Worm (Caenorhabditis elegans) whole organism, young adult: Measurements from ENCODE around the gene Y105C5A.15.
"Not testable (repeated sequence)": the region's sequence is repeated elsewhere in the genome, so short reads cannot be mapped to it uniquely, and the experiment has no call there.

Source experiments
- dpl-1 ChIP-seq: fragments of 150-350 bp; optimal IDR thresholded peaks from 2 replicates; lab custom pipeline; 2014; ENCODE audit warnings: missing biosample characterization, missing genetic modification reagents, missing genetic modification characterization
- pbrm-1 ChIP-seq: fragments of 200-800 bp; sonication (Bioruptor generic); IDR thresholded peaks from 2 replicates; pipeline ENCODE4 v1.3.6; 2022; ENCODE audit warnings: missing genetic modification reagents, missing genetic modification characterization, missing compliant biosample characterization
- sdz-38 ChIP-seq: sonication (generic microtip); optimal IDR thresholded peaks from 2 replicates; lab custom pipeline; 2016; ENCODE audit warnings: missing genotype, missing genetic modification characterization, missing compliant biosample characterization
- tbp1 ChIP-seq: fragments of 200-800 bp; sonication (Bioruptor generic); optimal IDR thresholded peaks from 2 replicates; lab custom pipeline; 2018; ENCODE audit warnings: mild to moderate bottlenecking, missing genetic modification characterization, missing compliant biosample characterization
- unc-62 ChIP-seq: fragments of 150-350 bp; optimal IDR thresholded peaks from 2 replicates; lab custom pipeline; 2014; ENCODE audit warnings: missing biosample characterization, missing genetic modification reagents, missing genetic modification characterization
- ztf-22 ChIP-seq: fragments of 200-800 bp; sonication (Bioruptor generic); optimal IDR thresholded peaks from 2 replicates; lab custom pipeline; 2018; ENCODE audit warnings: mild to moderate bottlenecking, missing genetic modification characterization, moderate library complexity, missing compliant biosample characterization

ce11 chrIV:15677062-15677461, 11.9 kb upstream of the Y105C5A.15 start:
- TF ChIP-seq sdz-38 (tag; lab: Kevin White, UChicago); dpl-1 (GFP tag; lab: Kevin White, UChicago); tbp1 (GFP tag; lab: Kevin White, UChicago); pbrm-1; ztf-22 (GFP tag; lab: Kevin White, UChicago); unc-62: not testable (repeated sequence)
